Fruit fly (Drosophila melanogaster) whole organism, embryonic: ENCODE measurements around the gene Cpr23B.

Experiments
- Adf1 ChIP-seq: fragments of 200-800 bp; sonication (Bioruptor generic); IDR thresholded peaks from 2 replicates; pipeline ENCODE4 v1.3.6; 2022; ENCODE audit warnings: missing biosample characterization, missing genetic modification characterization
- CG1024 ChIP-seq: fragments of 200-800 bp; sonication (Bioruptor generic); IDR thresholded peaks from 2 replicates; pipeline ENCODE4 v1.3.6; 2022; ENCODE audit warnings: missing biosample characterization, missing genetic modification characterization
- CG12744 ChIP-seq: fragments of 200-800 bp; sonication (Bioruptor generic); optimal IDR thresholded peaks from 2 replicates; lab custom pipeline; 2016; ENCODE audit warnings: missing biosample characterization, missing genetic modification characterization
- CG13296 ChIP-seq: fragments of 200-800 bp; sonication (Bioruptor generic); optimal IDR thresholded peaks from 3 replicates; lab custom pipeline; 2018; ENCODE audit warnings: missing biosample characterization, mild to moderate bottlenecking, missing genetic modification characterization
- CG13624 ChIP-seq: fragments of 200-800 bp; sonication (Bioruptor generic); optimal IDR thresholded peaks from 2 replicates; lab custom pipeline; 2016; ENCODE audit warnings: missing biosample characterization, missing genetic modification characterization
- CG14710 ChIP-seq: fragments of 200-800 bp; sonication (Bioruptor generic); optimal IDR thresholded peaks from 3 replicates; lab custom pipeline; 2019; ENCODE audit warnings: missing biosample characterization, mild to moderate bottlenecking, missing genetic modification characterization, moderate library complexity
- CG15514 ChIP-seq: fragments of 200-800 bp; sonication (Bioruptor generic); optimal IDR thresholded peaks from 3 replicates; lab custom pipeline; 2017; ENCODE audit warnings: missing biosample characterization, missing genetic modification characterization, mild to moderate bottlenecking, moderate library complexity, missing genetic modification reagents
- CG17568 ChIP-seq: fragments of 200-800 bp; sonication (Bioruptor generic); optimal IDR thresholded peaks from 2 replicates; lab custom pipeline; 2018; ENCODE audit warnings: missing biosample characterization, mild to moderate bottlenecking, missing genetic modification characterization, moderate library complexity
- CG17612 ChIP-seq: fragments of 200-800 bp; sonication (Bioruptor generic); IDR thresholded peaks from 2 replicates; pipeline ENCODE4 v1.3.6; 2022; ENCODE audit warnings: missing biosample characterization, missing genetic modification characterization
- CG18262 ChIP-seq: fragments of 200-800 bp; optimal IDR thresholded peaks from 3 replicates; lab custom pipeline; 2019; ENCODE audit warnings: missing biosample characterization, mild to moderate bottlenecking, missing genetic modification characterization, moderate library complexity
- CG18764 ChIP-seq: fragments of 200-800 bp; sonication (Bioruptor generic); optimal IDR thresholded peaks from 3 replicates; lab custom pipeline; 2016; ENCODE audit warnings: missing biosample characterization, missing genetic modification characterization
- CG2678 ChIP-seq: fragments of 200-800 bp; sonication (Bioruptor generic); optimal IDR thresholded peaks from 3 replicates; lab custom pipeline; 2019; ENCODE audit warnings: missing biosample characterization, mild to moderate bottlenecking, missing genetic modification characterization, moderate library complexity
- CG30431 ChIP-seq: fragments of 200-800 bp; sonication (Bioruptor generic); optimal IDR thresholded peaks from 2 replicates; lab custom pipeline; 2017; ENCODE audit warnings: missing biosample characterization, missing genetic modification characterization
- CG31224 ChIP-seq: fragments of 200-800 bp; sonication (Bioruptor generic); IDR thresholded peaks from 2 replicates; pipeline ENCODE4 v1.3.6; 2022; ENCODE audit warnings: missing biosample characterization, missing genetic modification characterization
- CG31365 ChIP-seq: fragments of 200-800 bp; sonication (Bioruptor generic); optimal IDR thresholded peaks from 2 replicates; lab custom pipeline; 2018; ENCODE audit warnings: missing biosample characterization, mild to moderate bottlenecking, missing genetic modification characterization
- CG3838 ChIP-seq: fragments of 200-800 bp; sonication (Bioruptor generic); optimal IDR thresholded peaks from 3 replicates; lab custom pipeline; 2016; ENCODE audit warnings: missing biosample characterization, missing genetic modification characterization
- CG4424 ChIP-seq: fragments of 200-800 bp; sonication (Bioruptor generic); optimal IDR thresholded peaks from 3 replicates; lab custom pipeline; 2016; ENCODE audit warnings: missing biosample characterization, missing genetic modification characterization
- CG4854 ChIP-seq: fragments of 200-800 bp; sonication (Bioruptor generic); optimal IDR thresholded peaks from 2 replicates; lab custom pipeline; 2016; ENCODE audit warnings: missing biosample characterization, missing genetic modification characterization, inconsistent platforms
- CG7271 ChIP-seq: fragments of 200-800 bp; sonication (Bioruptor generic); optimal IDR thresholded peaks from 2 replicates; lab custom pipeline; 2018; ENCODE audit warnings: missing biosample characterization, mild to moderate bottlenecking, missing genetic modification characterization, moderate library complexity
- CG9797 ChIP-seq: fragments of 200-800 bp; sonication (Bioruptor generic); optimal IDR thresholded peaks from 3 replicates; lab custom pipeline; 2018; ENCODE audit warnings: missing biosample characterization, mild to moderate bottlenecking, missing genetic modification characterization
- CkIIα-i1 ChIP-seq: fragments of 200-800 bp; sonication (Bioruptor generic); IDR thresholded peaks from 2 replicates; pipeline ENCODE4 v1.3.6; 2022; ENCODE audit warnings: missing biosample characterization, missing genetic modification characterization
- Hand ChIP-seq: fragments of 200-800 bp; sonication (Bioruptor generic); optimal IDR thresholded peaks from 2 replicates; lab custom pipeline; 2017; ENCODE audit warnings: mild to moderate bottlenecking, missing biosample characterization, missing genetic modification reagents, missing genetic modification characterization
- Hr3 ChIP-seq: fragments of 200-800 bp; sonication (Bioruptor generic); optimal IDR thresholded peaks from 3 replicates; lab custom pipeline; 2016; ENCODE audit warnings: missing biosample characterization, missing genetic modification characterization
- Kr ChIP-seq: fragments of 200-800 bp; sonication (Bioruptor generic); optimal IDR thresholded peaks from 2 replicates; lab custom pipeline; 2017; ENCODE audit warnings: missing biosample characterization, mild to moderate bottlenecking, missing genetic modification characterization
- Oaz ChIP-seq: fragments of 200-800 bp; sonication (Bioruptor generic); IDR thresholded peaks from 2 replicates; pipeline ENCODE4 v1.3.6; 2022; ENCODE audit warnings: missing biosample characterization, missing genetic modification characterization
- Pdp1 ChIP-seq, 2 experiments: fragments of 200-800 bp; sonication (Bioruptor generic); optimal IDR thresholded peaks; 3 replicates each; lab custom pipeline; 2016; ENCODE audit warnings: missing biosample characterization in 2 of 2, missing genetic modification characterization in 2 of 2, mild to moderate bottlenecking in 1 of 2, moderate library complexity in 1 of 2
- Sox100B ChIP-seq: fragments of 200-800 bp; sonication (Bioruptor generic); optimal IDR thresholded peaks from 3 replicates; lab custom pipeline; 2018; ENCODE audit warnings: missing biosample characterization, mild to moderate bottlenecking, missing genetic modification characterization
- Ssrp ChIP-seq: fragments of 200-800 bp; sonication (Bioruptor generic); optimal IDR thresholded peaks from 2 replicates; lab custom pipeline; 2018; ENCODE audit warnings: missing biosample characterization, mild to moderate bottlenecking, missing genetic modification characterization, moderate library complexity
- Usf ChIP-seq: fragments of 200-800 bp; sonication (Bioruptor generic); optimal IDR thresholded peaks from 2 replicates; lab custom pipeline; 2017; ENCODE audit warnings: missing genotype, missing biosample characterization, missing genetic modification characterization
- al ChIP-seq: fragments of 200-800 bp; sonication (Bioruptor generic); IDR thresholded peaks from 2 replicates; pipeline ENCODE4 v1.3.6; 2022; ENCODE audit warnings: missing biosample characterization, missing genetic modification characterization
- bab2 ChIP-seq: fragments of 200-800 bp; sonication (Bioruptor generic); optimal IDR thresholded peaks from 2 replicates; lab custom pipeline; 2016; ENCODE audit warnings: missing biosample characterization, missing genetic modification characterization
- corto ChIP-seq: fragments of 200-800 bp; sonication (Bioruptor generic); optimal IDR thresholded peaks from 2 replicates; lab custom pipeline; 2016; ENCODE audit warnings: missing biosample characterization, mild to moderate bottlenecking, missing genetic modification characterization, moderate library complexity
- cwo ChIP-seq: fragments of 200-800 bp; sonication (Bioruptor generic); optimal IDR thresholded peaks from 3 replicates; lab custom pipeline; 2017; ENCODE audit warnings: missing biosample characterization, missing genetic modification characterization, mild to moderate bottlenecking, moderate library complexity, missing genetic modification reagents
- danr ChIP-seq: fragments of 200-800 bp; sonication (Bioruptor generic); IDR thresholded peaks from 2 replicates; pipeline ENCODE4 v1.3.6; 2022; ENCODE audit warnings: missing biosample characterization, missing genetic modification characterization
- dati ChIP-seq: fragments of 200-800 bp; sonication (Bioruptor generic); IDR thresholded peaks from 2 replicates; pipeline ENCODE4 v1.3.6; 2022; ENCODE audit warnings: missing biosample characterization, missing genetic modification characterization
- ems ChIP-seq: fragments of 200-800 bp; sonication (Bioruptor generic); optimal IDR thresholded peaks from 3 replicates; lab custom pipeline; 2016; ENCODE audit warnings: missing biosample characterization, missing genetic modification characterization
- eve ChIP-seq, 2 experiments: fragments of >200 bp; optimal IDR thresholded peaks; 2 replicates each; lab custom pipeline; 2017; ENCODE audit warnings: missing biosample characterization in 2 of 2, missing genetic modification characterization in 2 of 2
- fd102C ChIP-seq: fragments of 200-800 bp; sonication (Bioruptor generic); optimal IDR thresholded peaks from 2 replicates; lab custom pipeline; 2018; ENCODE audit warnings: missing biosample characterization, mild to moderate bottlenecking, missing genetic modification characterization, moderate library complexity
- fd3F ChIP-seq: fragments of 200-800 bp; sonication (Bioruptor generic); optimal IDR thresholded peaks from 2 replicates; lab custom pipeline; 2018; ENCODE audit warnings: missing biosample characterization, mild to moderate bottlenecking, missing genetic modification characterization, moderate library complexity
- fu2 ChIP-seq: fragments of 200-800 bp; sonication (Bioruptor generic); optimal IDR thresholded peaks from 2 replicates; lab custom pipeline; 2016; ENCODE audit warnings: missing biosample characterization, missing genetic modification characterization
- grau ChIP-seq: fragments of 200-800 bp; optimal IDR thresholded peaks from 3 replicates; lab custom pipeline; 2019; ENCODE audit warnings: missing biosample characterization, mild to moderate bottlenecking, missing genetic modification characterization, moderate library complexity
- h ChIP-seq: fragments of >200 bp; optimal IDR thresholded peaks from 2 replicates; lab custom pipeline; 2017
- lmd ChIP-seq: fragments of 200-800 bp; sonication (Bioruptor generic); IDR thresholded peaks from 2 replicates; pipeline ENCODE4 v1.3.6; 2022; ENCODE audit warnings: missing biosample characterization, missing genetic modification characterization
- nerfin-1 ChIP-seq: fragments of 200-800 bp; sonication (Bioruptor generic); optimal IDR thresholded peaks from 3 replicates; lab custom pipeline; 2019; ENCODE audit warnings: missing biosample characterization, mild to moderate bottlenecking, missing genetic modification characterization, moderate library complexity
- p53 ChIP-seq: fragments of 200-800 bp; sonication (Bioruptor generic); optimal IDR thresholded peaks from 2 replicates; lab custom pipeline; 2016; ENCODE audit warnings: missing biosample characterization, missing genetic modification characterization
- seq ChIP-seq: fragments of 200-800 bp; sonication (Bioruptor generic); IDR thresholded peaks from 2 replicates; pipeline ENCODE4 v1.3.6; 2022; ENCODE audit warnings: missing biosample characterization, missing genetic modification characterization
- sqz ChIP-seq: fragments of 200-800 bp; sonication (Bioruptor generic); optimal IDR thresholded peaks from 3 replicates; lab custom pipeline; 2018; ENCODE audit warnings: missing biosample characterization, mild to moderate bottlenecking, missing genetic modification characterization
- ssp ChIP-seq: fragments of 200-800 bp; sonication (Bioruptor generic); IDR thresholded peaks from 2 replicates; pipeline ENCODE4 v1.3.6; 2022; ENCODE audit warnings: missing biosample characterization, missing genetic modification characterization
- ttk ChIP-seq: fragments of 200-800 bp; sonication (Bioruptor generic); IDR thresholded peaks from 2 replicates; pipeline ENCODE4 v2.1.2; 2022; ENCODE audit warnings: missing biosample characterization, missing genetic modification characterization
- zfh2 ChIP-seq: fragments of 200-800 bp; sonication (Bioruptor generic); optimal IDR thresholded peaks from 2 replicates; lab custom pipeline; 2016; ENCODE audit warnings: missing biosample characterization, missing genetic modification characterization

Cpr23B gene

dm6 chr2L:2885503-2886225, 47.5 kb downstream of the Cpr23B start, which contains the start of the genes NTPase and lilli (continued):
- TF ChIP-seq CG13624 (peak; percentile 75), Usf (GFP tag; lab: Kevin White, UChicago) (no peak), eve (GFP tag; optimal IDR thresholded peaks at IDR 0.05; lab: Kevin White, UChicago) (peak in 1 of 2 experiments; percentile 29), fd3F (GFP tag; lab: Kevin White, UChicago) (no peak), CG9797 (GFP tag; lab: Kevin White, UChicago) (no peak), CG30431 (peak; percentile 30), CG3838 (GFP tag; lab: Kevin White, UChicago) (no peak), CG4854 (GFP tag; lab: Kevin White, UChicago) (peak; percentile 72), fu2 (GFP tag; lab: Kevin White, UChicago) (peak; percentile 10), nerfin-1 (no peak), CG1024 (no peak), Hr3 (GFP tag; lab: Kevin White, UChicago) (peak; percentile 27), ttk (GFP tag; lab: Robert Waterston, UW) (peak; percentile 59; the same call in 1 of the 2 replicates), ssp (GFP tag; lab: Robert Waterston, UW) (peak; percentile 56), lmd (GFP tag; lab: Robert Waterston, UW) (peak; percentile 40; the same call in 1 of the 2 replicates), Oaz (GFP tag; lab: Robert Waterston, UW) (0 out of 2 replicates have a peak, but pooled peaks have one; percentile 28), CG2678 (tag; lab: Kevin White, UChicago) (no peak), ems (GFP tag; lab: Kevin White, UChicago) (peak; percentile 71), danr (GFP tag; lab: Robert Waterston, UW) (no peak), CG18262 (tag; lab: Kevin White, UChicago) (peak; percentile 47), Kr (GFP tag; lab: Kevin White, UChicago) (no peak), CG15514 (no peak), CG12744 (peak; percentile 17), Adf1 (GFP tag; lab: Robert Waterston, UW) (0 out of 2 replicates have a peak, but pooled peaks have one; percentile 26), cwo (GFP tag; lab: Kevin White, UChicago) (peak; percentile 25), CG17612 (GFP tag; lab: Robert Waterston, UW) (no peak), grau (tag; lab: Kevin White, UChicago) (no peak), CG14710 (tag; lab: Kevin White, UChicago) (peak; percentile 34), sqz (GFP tag; lab: Kevin White, UChicago) (peak; percentile 96), seq (GFP tag; lab: Robert Waterston, UW) (peak; percentile 34; the same call in 1 of the 2 replicates), CG31365 (tag; lab: Kevin White, UChicago) (no peak), Hand (GFP tag; lab: Kevin White, UChicago) (no peak), CkIIα-i1 (GFP tag; lab: Robert Waterston, UW) (no peak), corto (GFP tag; lab: Kevin White, UChicago) (peak; percentile 73), CG17568 (GFP tag; lab: Kevin White, UChicago) (peak; percentile 40), Sox100B (peak; percentile 39), CG4424 (GFP tag; lab: Kevin White, UChicago) (peak; percentile 80), p53 (GFP tag; lab: Kevin White, UChicago) (peak; percentile 64), CG18764 (GFP tag; lab: Kevin White, UChicago) (peak; percentile 72), fd102C (GFP tag; lab: Kevin White, UChicago) (no peak), CG31224 (GFP tag; lab: Robert Waterston, UW) (peak; percentile 34; the same call in 1 of the 2 replicates), dati (GFP tag; lab: Robert Waterston, UW) (no peak), Ssrp (tag; lab: Kevin White, UChicago) (peak; percentile 26), CG7271 (tag; lab: Kevin White, UChicago) (peak; percentile 36), CG13296 (no peak), h (lab: Kevin White, UChicago) (no peak), Pdp1 (GFP tag; optimal IDR thresholded peaks at IDR 0.05; lab: Kevin White, UChicago) (peak; percentile 84), bab2 (GFP tag; lab: Kevin White, UChicago) (peak; percentile 78), al (GFP tag; lab: Robert Waterston, UW) (0 out of 2 replicates have a peak, but pooled peaks have one; percentile 7), zfh2 (GFP tag; lab: Kevin White, UChicago) (peak; percentile 72)
